Worm (Caenorhabditis elegans) whole organism, L1 larva: ENCODE results near the gene T06E6.15.

Experiments
- C16A3.4 ChIP-seq: fragments of 150-350 bp; optimal IDR thresholded peaks from 2 replicates; lab custom pipeline; 2014; ENCODE audit warnings: missing biosample characterization, missing genetic modification characterization
- aha-1 ChIP-seq: fragments of 150-350 bp; optimal IDR thresholded peaks from 2 replicates; lab custom pipeline; 2014; ENCODE audit warnings: missing biosample characterization, missing genetic modification characterization
- ama-1 ChIP-seq: fragments of 150-350 bp; optimal IDR thresholded peaks from 2 replicates; lab custom pipeline; 2014
- ceh-63 ChIP-seq: fragments of 200-800 bp; sonication (Bioruptor generic); optimal IDR thresholded peaks from 2 replicates; lab custom pipeline; 2018; ENCODE audit warnings: mild to moderate bottlenecking, missing genetic modification characterization, missing compliant biosample characterization
- dpl-1 ChIP-seq, 3 experiments: fragments of 150-350 bp in 2 of 3; sonication (generic microtip) in 1 of 3; optimal IDR thresholded peaks; 2 replicates each; lab custom pipeline; 2014 to 2017; ENCODE audit warnings: missing biosample characterization in 3 of 3, missing genetic modification characterization in 3 of 3, missing genetic modification reagents in 3 of 3
- elt-2 ChIP-seq: sonication (generic microtip); optimal IDR thresholded peaks from 2 replicates; lab custom pipeline; 2016; ENCODE audit warnings: missing genetic modification characterization, mild to moderate bottlenecking, inconsistent platforms, missing compliant biosample characterization, missing genetic modification reagents
- elt-3 ChIP-seq, 6 experiments: fragments of 150-350 bp in 1 of 6; sonication (generic microtip); optimal IDR thresholded peaks; 2 replicates each; lab custom pipeline; 2017 to 2018; ENCODE audit warnings: missing biosample characterization in 6 of 6, missing genetic modification characterization in 6 of 6, inconsistent platforms in 1 of 6
- grh-1 ChIP-seq: fragments of 200-800 bp; sonication (Bioruptor generic); IDR thresholded peaks from 2 replicates; pipeline ENCODE4 v1.3.6; 2022; ENCODE audit warnings: missing genetic modification reagents, missing genetic modification characterization, missing compliant biosample characterization
- irx-1 ChIP-seq: sonication (generic microtip); optimal IDR thresholded peaks from 2 replicates; lab custom pipeline; 2016; ENCODE audit warnings: missing genetic modification characterization, missing compliant biosample characterization
- lin-13 ChIP-seq: fragments of 150-350 bp; optimal IDR thresholded peaks from 2 replicates; lab custom pipeline; 2014; ENCODE audit warnings: missing biosample characterization, missing genetic modification reagents, missing genetic modification characterization
- lin-35 ChIP-seq, 2 experiments: fragments of 150-350 bp; optimal IDR thresholded peaks; 2 replicates each; lab custom pipeline; 2014; ENCODE audit warnings: missing biosample characterization in 2 of 2, missing genetic modification characterization in 2 of 2, missing genetic modification reagents in 2 of 2
- lin-39 ChIP-seq: fragments of 150-350 bp; optimal IDR thresholded peaks from 2 replicates; lab custom pipeline; 2014; ENCODE audit warnings: missing biosample characterization, missing genetic modification reagents, missing genetic modification characterization
- lir-3 ChIP-seq: sonication (generic microtip); optimal IDR thresholded peaks from 2 replicates; lab custom pipeline; 2016; ENCODE audit warnings: mild to moderate bottlenecking, missing genetic modification characterization, moderate library complexity, missing compliant biosample characterization; ENCODE audit not compliant: poor library complexity
- mef-2 ChIP-seq: fragments of 150-350 bp; optimal IDR thresholded peaks from 2 replicates; lab custom pipeline; 2014; ENCODE audit warnings: missing biosample characterization, missing genetic modification characterization
- nhr-19 ChIP-seq: fragments of 200-800 bp; sonication (Bioruptor generic); conservative IDR thresholded peaks from 2 replicates; pipeline ENCODE4 v1.3.6; 2022; ENCODE audit warnings: missing genetic modification characterization, missing compliant biosample characterization
- nhr-237 ChIP-seq: fragments of 150-350 bp; optimal IDR thresholded peaks from 2 replicates; lab custom pipeline; 2014; ENCODE audit warnings: missing biosample characterization, missing genetic modification characterization
- nhr-47 ChIP-seq: sonication (generic microtip); optimal IDR thresholded peaks from 2 replicates; lab custom pipeline; 2016; ENCODE audit warnings: mild to moderate bottlenecking, missing genetic modification characterization, moderate library complexity, missing compliant biosample characterization
- nhr-77 ChIP-seq: fragments of 150-350 bp; optimal IDR thresholded peaks from 2 replicates; lab custom pipeline; 2014; ENCODE audit warnings: missing biosample characterization, missing genetic modification characterization
- skn-1 ChIP-seq: fragments of 150-350 bp; optimal IDR thresholded peaks from 2 replicates; lab custom pipeline; 2014; ENCODE audit warnings: missing biosample characterization, missing genetic modification characterization
- snpc-4 ChIP-seq: fragments of 150-350 bp; optimal IDR thresholded peaks from 2 replicates; lab custom pipeline; 2014; ENCODE audit warnings: missing biosample characterization, missing genetic modification characterization
- sptf-1 ChIP-seq: fragments of 150-350 bp; optimal IDR thresholded peaks from 2 replicates; lab custom pipeline; 2014; ENCODE audit warnings: missing biosample characterization, missing genetic modification characterization
- unc-30 ChIP-seq: sonication (generic microtip); optimal IDR thresholded peaks from 2 replicates; lab custom pipeline; 2017; ENCODE audit warnings: missing biosample characterization, missing genetic modification characterization
- vab-15 ChIP-seq: sonication (generic microtip); optimal IDR thresholded peaks from 2 replicates; lab custom pipeline; 2017; ENCODE audit warnings: missing genotype, mild to moderate bottlenecking, missing genetic modification characterization, missing compliant biosample characterization

Gene T06E6.15

DNA sequence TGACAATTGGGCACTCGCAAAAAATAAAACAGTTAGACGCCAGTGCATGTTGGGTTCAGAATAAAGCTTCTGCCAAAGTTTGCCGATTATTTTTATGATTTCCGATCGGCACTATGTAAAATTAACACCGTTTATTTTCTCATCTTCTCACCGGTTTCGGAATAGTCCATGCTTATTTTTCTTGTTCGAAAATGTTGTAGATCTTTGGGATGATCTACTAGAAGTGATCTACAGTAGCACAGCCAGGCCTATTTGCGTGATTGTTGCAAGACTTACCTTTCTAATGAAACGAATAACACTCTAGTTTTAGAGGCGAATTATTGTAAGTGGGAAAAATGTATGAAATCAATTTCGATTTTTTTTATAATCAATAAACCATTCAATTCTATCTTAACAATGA lies 49.0 kb downstream of the T06E6.15 start, which contains the start of gene clec-231:
Gene clec-231 (minus strand): TSS at position 101 of the 400 bp plus-strand sequence.
- no peak for TF ChIP-seq elt-3 (tag; optimal IDR thresholded peaks at IDR 0.05; lab: Kevin White, UChicago)
- no peak for TF ChIP-seq nhr-237
- no peak for TF ChIP-seq skn-1 (tag; lab: Kevin White, UChicago)
- TF ChIP-seq lin-13 (GFP tag; lab: Kevin White, UChicago) = no peak
- no peak for TF ChIP-seq lin-35 (GFP tag; optimal IDR thresholded peaks at IDR 0.05; lab: Kevin White, UChicago)
- no peak for TF ChIP-seq C16A3.4
- no peak for TF ChIP-seq elt-2 (tag; lab: Kevin White, UChicago)
- TF ChIP-seq dpl-1 (GFP tag; optimal IDR thresholded peaks at IDR 0.05; lab: Kevin White, UChicago) = no peak
- TF ChIP-seq, all 84 proteins: peak for 0

- TF ChIP-seq unc-30 (tag; lab: Kevin White, UChicago) (no peak), irx-1 (tag; lab: Kevin White, UChicago) (no peak), lir-3 (no peak), grh-1 (no peak), ama-1 (lab: Kevin White, UChicago) (no peak), mef-2 (tag; lab: Kevin White, UChicago) (no peak), C16A3.4 (no peak), nhr-77 (tag; lab: Kevin White, UChicago) (no peak), skn-1 (tag; lab: Kevin White, UChicago) (no peak), nhr-47 (tag; lab: Kevin White, UChicago) (no peak), vab-15 (no peak), lin-39 (tag; lab: Kevin White, UChicago) (no peak), nhr-19 (no peak), aha-1 (tag; lab: Kevin White, UChicago) (no peak), ceh-63 (no peak), sptf-1 (tag; lab: Kevin White, UChicago) (no peak), snpc-4 (tag; lab: Kevin White, UChicago) (no peak), dpl-1 (GFP tag; optimal IDR thresholded peaks at IDR 0.05; lab: Kevin White, UChicago) (no peak)
Measured at ce11 chrV:15349044-15349443, 50.5 kb downstream of the T06E6.15 start, which contains the start of gene clec-230. clec-230 (minus strand) TSS chrV:15349144.
